Worm (Caenorhabditis elegans) whole organism, L3 larva: ENCODE data around the gene plk-1.

Source experiments
- R02D3.7 ChIP-seq: fragments of 150-350 bp; optimal IDR thresholded peaks from 2 replicates; lab custom pipeline; 2014; ENCODE audit warnings: missing biosample characterization, missing genetic modification characterization
- ZK546.5 ChIP-seq: sonication (generic microtip); optimal IDR thresholded peaks from 2 replicates; lab custom pipeline; 2017; ENCODE audit warnings: missing biosample characterization, missing genetic modification characterization
- aly-2 ChIP-seq: fragments of 150-350 bp; optimal IDR thresholded peaks from 2 replicates; lab custom pipeline; 2014; ENCODE audit warnings: missing biosample characterization, missing genetic modification characterization
- ama-1 ChIP-seq: fragments of 150-350 bp; optimal IDR thresholded peaks from 2 replicates; lab custom pipeline; 2018
- ceh-16 ChIP-seq: sonication (generic microtip); optimal IDR thresholded peaks from 2 replicates; lab custom pipeline; 2017; ENCODE audit warnings: missing biosample characterization, missing genetic modification characterization
- ceh-28 ChIP-seq: fragments of 150-350 bp; optimal IDR thresholded peaks from 2 replicates; lab custom pipeline; 2014; ENCODE audit warnings: missing biosample characterization, missing genetic modification reagents, missing genetic modification characterization
- ceh-9 ChIP-seq: sonication (generic microtip); optimal IDR thresholded peaks from 2 replicates; lab custom pipeline; 2018; ENCODE audit warnings: missing biosample characterization, missing genetic modification characterization
- daf-12 ChIP-seq: fragments of 150-350 bp; optimal IDR thresholded peaks from 2 replicates; lab custom pipeline; 2014; ENCODE audit warnings: missing biosample characterization, missing genetic modification reagents, missing genetic modification characterization
- egl-5 ChIP-seq: fragments of 150-350 bp; optimal IDR thresholded peaks from 2 replicates; lab custom pipeline; 2017; ENCODE audit warnings: missing biosample characterization, missing genetic modification reagents, missing genetic modification characterization, inconsistent platforms
- elt-1 ChIP-seq: fragments of 150-350 bp; optimal IDR thresholded peaks from 2 replicates; lab custom pipeline; 2014; ENCODE audit warnings: missing biosample characterization, missing genetic modification characterization
- elt-2 ChIP-seq: sonication (generic microtip); optimal IDR thresholded peaks from 2 replicates; lab custom pipeline; 2016; ENCODE audit warnings: missing genetic modification reagents, mild to moderate bottlenecking, missing genetic modification characterization, missing compliant biosample characterization
- eor-1 ChIP-seq, 2 experiments: fragments of 150-350 bp; optimal IDR thresholded peaks; 2 replicates each; lab custom pipeline; 2014 to 2018; ENCODE audit warnings: missing biosample characterization in 2 of 2, missing genetic modification characterization in 2 of 2
- fkh-10 ChIP-seq: sonication (generic microtip); optimal IDR thresholded peaks from 2 replicates; lab custom pipeline; 2017; ENCODE audit warnings: missing biosample characterization, missing genetic modification reagents, missing genetic modification characterization
- fkh-2 ChIP-seq: fragments of 150-350 bp; optimal IDR thresholded peaks from 2 replicates; lab custom pipeline; 2014; ENCODE audit warnings: missing biosample characterization, missing genetic modification reagents, missing genetic modification characterization
- fos-1 ChIP-seq: fragments of 150-350 bp; optimal IDR thresholded peaks from 2 replicates; lab custom pipeline; 2014; ENCODE audit warnings: missing biosample characterization, missing genetic modification characterization
- jun-1 ChIP-seq: fragments of 150-350 bp; optimal IDR thresholded peaks from 2 replicates; lab custom pipeline; 2014; ENCODE audit warnings: missing biosample characterization, missing genetic modification reagents, missing genetic modification characterization
- lin-15B ChIP-seq: fragments of 150-350 bp; optimal IDR thresholded peaks from 2 replicates; lab custom pipeline; 2014; ENCODE audit warnings: missing biosample characterization, missing genetic modification characterization
- lsy-12 ChIP-seq: sonication (generic microtip); optimal IDR thresholded peaks from 2 replicates; lab custom pipeline; 2016; ENCODE audit warnings: mild to moderate bottlenecking, missing genetic modification characterization, missing compliant biosample characterization
- nfya-1 ChIP-seq: sonication (generic microtip); optimal IDR thresholded peaks from 2 replicates; lab custom pipeline; 2017; ENCODE audit warnings: missing genetic modification characterization, mild to moderate bottlenecking, missing compliant biosample characterization, antibody characterized with exemption, moderate library complexity; ENCODE audit not compliant: insufficient read depth
- nhr-11 ChIP-seq: fragments of 150-350 bp; optimal IDR thresholded peaks from 2 replicates; lab custom pipeline; 2014; ENCODE audit warnings: missing biosample characterization, missing genetic modification characterization
- nhr-23 ChIP-seq: fragments of 150-350 bp; optimal IDR thresholded peaks from 2 replicates; lab custom pipeline; 2014; ENCODE audit warnings: missing biosample characterization, missing genetic modification reagents, missing genetic modification characterization
- nhr-237 ChIP-seq: fragments of 150-350 bp; optimal IDR thresholded peaks from 2 replicates; lab custom pipeline; 2014; ENCODE audit warnings: missing biosample characterization, missing genetic modification characterization
- nhr-25 ChIP-seq: sonication (generic microtip); optimal IDR thresholded peaks from 2 replicates; lab custom pipeline; 2017; ENCODE audit warnings: missing biosample characterization, missing genetic modification characterization
- nhr-43 ChIP-seq: sonication (generic microtip); optimal IDR thresholded peaks from 2 replicates; lab custom pipeline; 2016; ENCODE audit warnings: mild to moderate bottlenecking, missing genetic modification characterization, missing compliant biosample characterization; ENCODE audit not compliant: poor library complexity, severe bottlenecking
- nhr-67 ChIP-seq: fragments of 150-350 bp; optimal IDR thresholded peaks from 2 replicates; lab custom pipeline; 2014; ENCODE audit warnings: missing biosample characterization, missing genetic modification characterization
- nhr-76 ChIP-seq: fragments of 150-350 bp; sonication (generic microtip); optimal IDR thresholded peaks from 5 replicates; lab custom pipeline; 2014; ENCODE audit warnings: missing biosample characterization, missing genetic modification characterization
- pha-4 ChIP-seq: fragments of 150-350 bp; optimal IDR thresholded peaks from 2 replicates; lab custom pipeline; 2014; ENCODE audit warnings: missing biosample characterization, missing genetic modification reagents, missing genetic modification characterization
- pqm-1 ChIP-seq: fragments of 150-350 bp; optimal IDR thresholded peaks from 2 replicates; lab custom pipeline; 2017; ENCODE audit warnings: missing biosample characterization, missing genetic modification characterization, inconsistent platforms
- sea-2 ChIP-seq: fragments of 150-350 bp; sonication (generic microtip); optimal IDR thresholded peaks from 4 replicates; lab custom pipeline; 2014; ENCODE audit warnings: missing biosample characterization, missing genetic modification reagents, missing genetic modification characterization
- skn-1 ChIP-seq: fragments of 150-350 bp; optimal IDR thresholded peaks from 2 replicates; lab custom pipeline; 2014; ENCODE audit warnings: missing biosample characterization, missing genetic modification characterization
- snpc-4 ChIP-seq: fragments of 150-350 bp; optimal IDR thresholded peaks from 2 replicates; lab custom pipeline; 2014; ENCODE audit warnings: missing biosample characterization, missing genetic modification characterization
- tbx-2 ChIP-seq: sonication (generic microtip); optimal IDR thresholded peaks from 2 replicates; lab custom pipeline; 2016; ENCODE audit warnings: mild to moderate bottlenecking, missing genetic modification characterization, missing compliant biosample characterization
- unc-39 ChIP-seq: sonication (generic microtip); optimal IDR thresholded peaks from 4 replicates; lab custom pipeline; 2017; ENCODE audit warnings: missing biosample characterization, missing genetic modification characterization
- unc-62 ChIP-seq: fragments of 150-350 bp; sonication (generic microtip); optimal IDR thresholded peaks from 4 replicates; lab custom pipeline; 2014; ENCODE audit warnings: missing biosample characterization, missing genetic modification reagents, missing genetic modification characterization
- zag-1 ChIP-seq: fragments of 150-350 bp; optimal IDR thresholded peaks from 2 replicates; lab custom pipeline; 2014; ENCODE audit warnings: missing biosample characterization, missing genetic modification characterization
- ztf-11 ChIP-seq: fragments of 150-350 bp; optimal IDR thresholded peaks from 2 replicates; lab custom pipeline; 2014; ENCODE audit warnings: missing biosample characterization, missing genetic modification characterization
- ztf-4 ChIP-seq: fragments of 150-350 bp; optimal IDR thresholded peaks from 2 replicates; lab custom pipeline; 2014; ENCODE audit warnings: missing biosample characterization, missing genetic modification characterization

plk-1 gene

DNA sequence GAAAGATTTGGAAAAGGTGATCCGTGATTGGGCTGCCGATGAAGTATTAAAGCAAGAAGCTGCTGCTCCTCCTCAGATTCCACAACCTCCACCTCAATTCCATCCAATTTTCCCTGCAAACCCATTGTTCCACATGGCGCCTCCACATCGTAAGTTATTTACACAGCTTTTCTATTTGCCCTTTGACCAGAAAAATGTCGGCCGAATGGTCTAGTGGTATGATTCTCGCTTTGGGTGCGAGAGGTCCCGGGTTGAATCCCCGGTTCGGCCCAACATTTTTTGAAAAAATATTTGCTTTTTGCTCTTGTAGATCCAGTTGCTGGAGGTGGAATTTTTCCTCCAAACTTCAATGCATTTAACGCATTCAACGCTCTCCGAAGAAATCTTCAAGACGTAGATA lies 31.9 kb upstream of the plk-1 start:
- no peak for TF ChIP-seq nhr-67 (tag; lab: Kevin White, UChicago)
- no peak for TF ChIP-seq ZK546.5 (tag; lab: Kevin White, UChicago)
- TF ChIP-seq sea-2 (GFP tag; lab: Kevin White, UChicago), result no peak
- TF ChIP-seq lsy-12 (tag; lab: Kevin White, UChicago), result no peak
- no peak for TF ChIP-seq fkh-10 (GFP tag; lab: Kevin White, UChicago)
- TF ChIP-seq skn-1 (tag; lab: Kevin White, UChicago), result no peak
- TF ChIP-seq ceh-16 (tag; lab: Kevin White, UChicago), result no peak
- no peak for TF ChIP-seq ceh-9 (tag; lab: Kevin White, UChicago)
- TF ChIP-seq ceh-28 (tag; lab: Kevin White, UChicago), result no peak
- TF ChIP-seq zag-1 (tag; lab: Kevin White, UChicago), result no peak
- no peak for TF ChIP-seq ztf-11 (tag; lab: Kevin White, UChicago)
- TF ChIP-seq elt-2, result no peak
- TF ChIP-seq aly-2 (tag; lab: Kevin White, UChicago), result no peak

DNA sequence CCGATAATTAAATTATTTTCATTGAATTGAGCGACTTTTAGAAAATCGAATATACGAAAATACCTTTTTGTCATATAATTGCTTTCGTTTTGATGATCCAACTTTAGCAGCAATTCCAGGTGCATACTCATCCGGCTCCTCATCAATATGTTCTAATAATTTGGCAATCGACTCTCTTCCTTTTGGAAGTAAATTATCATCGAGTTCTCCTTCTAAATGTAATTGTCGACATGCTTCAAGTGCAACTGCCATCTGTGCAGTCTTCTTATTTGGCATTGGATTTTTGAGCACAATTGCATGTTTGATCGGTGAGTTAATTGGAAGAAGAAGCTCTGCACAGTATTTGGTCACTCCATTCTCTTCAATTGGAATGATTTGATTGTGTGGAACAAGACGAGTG lies 24.0 kb upstream of the plk-1 start:
- no peak for TF ChIP-seq nhr-237 (tag; lab: Kevin White, UChicago)
- no peak for TF ChIP-seq fkh-10 (GFP tag; lab: Kevin White, UChicago)
- TF ChIP-seq lsy-12 (tag; lab: Kevin White, UChicago), result no peak
- TF ChIP-seq nhr-67 (tag; lab: Kevin White, UChicago), result no peak
- TF ChIP-seq nhr-23, result no peak
- no peak for TF ChIP-seq unc-39
- TF ChIP-seq ceh-16 (tag; lab: Kevin White, UChicago), result no peak
- no peak for TF ChIP-seq elt-1 (tag; lab: Kevin White, UChicago)
- TF ChIP-seq ceh-9 (tag; lab: Kevin White, UChicago), result no peak
- no peak for TF ChIP-seq eor-1 (tag; optimal IDR thresholded peaks at IDR 0.05; lab: Kevin White, UChicago)

DNA sequence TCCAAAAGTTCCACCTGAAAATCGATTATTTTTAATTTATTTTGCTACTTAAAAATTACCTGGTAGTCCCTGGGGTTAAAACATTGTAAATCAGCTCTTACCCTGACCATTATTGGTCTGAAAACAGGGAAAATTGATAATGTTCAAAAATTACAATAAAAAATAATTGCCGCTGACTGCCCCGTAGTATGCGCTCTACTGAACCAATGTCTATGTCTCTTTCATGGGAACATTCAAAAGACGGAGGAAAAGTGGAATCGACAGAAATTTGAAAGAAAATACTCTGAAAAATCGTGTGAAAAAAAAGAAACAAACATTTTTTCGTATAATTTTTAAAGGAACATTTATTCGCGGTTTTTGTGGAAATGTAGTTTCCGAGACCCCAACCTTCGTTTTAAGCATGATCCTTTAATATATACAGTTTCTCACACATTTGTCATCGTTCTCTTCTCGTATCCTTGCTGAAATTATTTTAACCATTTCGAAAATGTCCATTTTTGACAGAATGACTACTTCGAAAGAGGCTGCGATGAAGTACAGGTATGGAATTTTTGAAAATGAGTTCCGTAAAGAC lies 20.9 kb upstream of the plk-1 start, which contains the start of the genes dcr-1 and apc-2:
dcr-1 (minus strand) TSS at position 117 of the 574 bp plus-strand sequence.
apc-2 (plus strand) TSS at position 465 of the 574 bp plus-strand sequence.
- TF ChIP-seq unc-62 (no peak), unc-39 (no peak)
- TF ChIP-seq, all 47 proteins: peak for 0

DNA sequence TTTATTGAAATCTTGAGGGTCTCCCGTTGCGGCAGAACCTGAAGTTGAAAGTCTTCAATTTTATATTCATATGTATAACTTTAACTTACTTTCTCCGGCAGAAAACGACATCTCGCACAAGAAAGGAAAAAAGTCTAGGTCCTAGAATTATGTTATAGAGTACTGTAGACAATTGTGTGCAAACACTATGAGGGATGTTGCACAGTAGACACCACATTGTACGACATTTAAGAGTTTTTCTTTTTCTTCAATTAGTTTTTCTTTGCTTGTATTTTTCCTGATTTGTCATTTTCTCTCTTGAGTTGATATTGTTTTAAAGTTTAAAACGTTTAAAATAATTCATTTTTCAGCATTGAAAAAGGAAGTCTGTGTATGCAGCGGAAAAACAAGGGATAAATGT lies 15.8 kb upstream of the plk-1 start, which contains the start of the genes K06H7.7 and grp-1:
K06H7.7 (minus strand) TSS at position 121 of the 400 bp plus-strand sequence.
grp-1 (plus strand) TSS at position 351 of the 400 bp plus-strand sequence.
- TF ChIP-seq ceh-16 (tag; lab: Kevin White, UChicago) (no peak), nhr-43 (tag; lab: Kevin White, UChicago) (peak; percentile 49), nfya-1 (tag; lab: Kevin White, UChicago) (peak; percentile 72), nhr-23 (peak; percentile 81), fkh-2 (tag; lab: Kevin White, UChicago) (no peak), zag-1 (tag; lab: Kevin White, UChicago) (no peak), jun-1 (tag; lab: Kevin White, UChicago) (no peak), ztf-4 (no peak), nhr-76 (tag; lab: Kevin White, UChicago) (no peak), nhr-11 (tag; lab: Kevin White, UChicago) (no peak), pqm-1 (tag; lab: Kevin White, UChicago) (no peak), lsy-12 (tag; lab: Kevin White, UChicago) (no peak), daf-12 (tag; lab: Kevin White, UChicago) (no peak), sea-2 (GFP tag; lab: Kevin White, UChicago) (no peak), nhr-25 (tag; lab: Kevin White, UChicago) (peak; percentile 21), fkh-10 (GFP tag; lab: Kevin White, UChicago) (no peak), lin-15B (tag; lab: Kevin White, UChicago) (peak; percentile 73), tbx-2 (tag; lab: Kevin White, UChicago) (no peak), eor-1 (tag; optimal IDR thresholded peaks at IDR 0.05; lab: Kevin White, UChicago) (no peak), snpc-4 (tag; lab: Kevin White, UChicago) (no peak), fos-1 (tag; lab: Kevin White, UChicago) (no peak), R02D3.7 (tag; lab: Kevin White, UChicago) (no peak), egl-5 (tag; lab: Kevin White, UChicago) (peak; percentile 56), pha-4 (peak; percentile 71), ama-1 (lab: Kevin White, UChicago) (no peak)
